Fruit fly (Drosophila melanogaster) whole organism, embryonic: ENCODE results near the gene CG33299.

Experiments used
- Atf6 ChIP-seq: fragments of 200-800 bp; sonication (Bioruptor generic); IDR thresholded peaks from 2 replicates; pipeline ENCODE4 v1.3.6; 2022; ENCODE audit warnings: missing biosample characterization, missing genetic modification characterization
- CG11093 ChIP-seq: fragments of 200-800 bp; sonication (Bioruptor generic); IDR thresholded peaks from 3 replicates; pipeline ENCODE4 v1.3.6; 2022; ENCODE audit warnings: missing biosample characterization, missing genetic modification characterization
- CG13287 ChIP-seq: fragments of 200-800 bp; sonication (Bioruptor generic); IDR thresholded peaks from 2 replicates; pipeline ENCODE4 v1.3.6; 2022; ENCODE audit warnings: missing biosample characterization, missing genetic modification characterization; ENCODE audit not compliant: partially characterized antibody
- CG15269 ChIP-seq: fragments of 200-800 bp; sonication (Bioruptor generic); optimal IDR thresholded peaks from 2 replicates; lab custom pipeline; 2018; ENCODE audit warnings: missing biosample characterization, mild to moderate bottlenecking, missing genetic modification characterization, moderate library complexity
- CG17361 ChIP-seq: fragments of 200-800 bp; sonication (Bioruptor generic); IDR thresholded peaks from 3 replicates; pipeline ENCODE4 v1.3.6; 2022; ENCODE audit warnings: missing biosample characterization, missing genetic modification characterization
- CG2129 ChIP-seq: fragments of 200-800 bp; sonication (Bioruptor generic); IDR thresholded peaks from 2 replicates; pipeline ENCODE4 v1.3.6; 2022; ENCODE audit warnings: missing biosample characterization, missing genetic modification characterization; ENCODE audit not compliant: partially characterized antibody
- CG31365 ChIP-seq: fragments of 200-800 bp; sonication (Bioruptor generic); optimal IDR thresholded peaks from 2 replicates; lab custom pipeline; 2018; ENCODE audit warnings: missing biosample characterization, mild to moderate bottlenecking, missing genetic modification characterization
- CG3163 ChIP-seq: fragments of 200-800 bp; sonication (Bioruptor generic); optimal IDR thresholded peaks from 3 replicates; lab custom pipeline; 2016; ENCODE audit warnings: missing biosample characterization, missing genetic modification characterization
- CG4328 ChIP-seq: fragments of 200-800 bp; sonication (Bioruptor generic); optimal IDR thresholded peaks from 3 replicates; lab custom pipeline; 2017; ENCODE audit warnings: missing biosample characterization, missing genetic modification reagents, missing genetic modification characterization
- CG6765 ChIP-seq: fragments of 200-800 bp; sonication (Bioruptor generic); optimal IDR thresholded peaks from 3 replicates; lab custom pipeline; 2017; ENCODE audit warnings: missing biosample characterization, mild to moderate bottlenecking, missing genetic modification characterization
- CG6854 ChIP-seq: fragments of 200-800 bp; sonication (Bioruptor generic); optimal IDR thresholded peaks from 3 replicates; lab custom pipeline; 2017; ENCODE audit warnings: missing biosample characterization, mild to moderate bottlenecking, missing genetic modification characterization
- CG7372 ChIP-seq: fragments of 200-800 bp; sonication (Bioruptor generic); IDR thresholded peaks from 2 replicates; pipeline ENCODE4 v1.3.6; 2022; ENCODE audit warnings: missing biosample characterization, missing genetic modification characterization
- CG8290 ChIP-seq, 3 experiments: fragments of 200-800 bp; sonication (Bioruptor generic); optimal IDR thresholded peaks; 2 replicates each; lab custom pipeline; 2016 to 2019; ENCODE audit warnings: missing biosample characterization in 3 of 3, missing genetic modification characterization in 3 of 3, mild to moderate bottlenecking in 2 of 3, moderate library complexity in 1 of 3
- CG8359 ChIP-seq: fragments of 200-800 bp; sonication (Bioruptor generic); optimal IDR thresholded peaks from 2 replicates; lab custom pipeline; 2017; ENCODE audit warnings: missing biosample characterization, mild to moderate bottlenecking, missing genetic modification characterization, borderline replicate concordance
- CG8388 ChIP-seq: fragments of 200-800 bp; sonication (Bioruptor generic); optimal IDR thresholded peaks from 2 replicates; lab custom pipeline; 2019; ENCODE audit warnings: missing biosample characterization, mild to moderate bottlenecking, missing genetic modification characterization, moderate library complexity
- D19B ChIP-seq: fragments of 200-800 bp; sonication (Bioruptor generic); optimal IDR thresholded peaks from 2 replicates; lab custom pipeline; 2017; ENCODE audit warnings: missing biosample characterization, mild to moderate bottlenecking, missing genetic modification characterization
- Elba2 ChIP-seq: fragments of 200-800 bp; sonication (Bioruptor generic); optimal IDR thresholded peaks from 3 replicates; lab custom pipeline; 2016; ENCODE audit warnings: missing biosample characterization, missing genetic modification characterization
- Ets65A ChIP-seq: fragments of 200-800 bp; sonication (Bioruptor generic); peaks from one replicate; lab custom pipeline; 2016; ENCODE audit warnings: missing biosample characterization, missing genetic modification characterization
- Fer1 ChIP-seq: fragments of 200-800 bp; sonication (Bioruptor generic); optimal IDR thresholded peaks from 2 replicates; lab custom pipeline; 2017; ENCODE audit warnings: missing biosample characterization, mild to moderate bottlenecking, missing genetic modification characterization
- Gsc ChIP-seq: fragments of 200-800 bp; sonication (Bioruptor generic); IDR thresholded peaks from 2 replicates; pipeline ENCODE4 v1.3.6; 2022; ENCODE audit warnings: missing biosample characterization, missing genetic modification characterization
- Hr39 ChIP-seq: fragments of >200 bp; optimal IDR thresholded peaks from 2 replicates; lab custom pipeline; 2017
- NC2β ChIP-seq: fragments of 200-800 bp; sonication (Bioruptor generic); optimal IDR thresholded peaks from 2 replicates; lab custom pipeline; 2016; ENCODE audit warnings: missing biosample characterization, missing genetic modification characterization
- NK7.1 ChIP-seq: fragments of 200-800 bp; sonication (Bioruptor generic); optimal IDR thresholded peaks from 3 replicates; lab custom pipeline; 2016; ENCODE audit warnings: missing biosample characterization, missing genetic modification characterization
- Ravus ChIP-seq: fragments of 200-800 bp; sonication (Bioruptor generic); IDR thresholded peaks from 2 replicates; pipeline ENCODE4 v1.3.6; 2022; ENCODE audit warnings: missing biosample characterization, missing genetic modification characterization
- Side ChIP-seq: fragments of 200-800 bp; sonication (Bioruptor generic); optimal IDR thresholded peaks from 2 replicates; lab custom pipeline; 2016; ENCODE audit warnings: missing biosample characterization, missing genetic modification characterization
- al ChIP-seq: fragments of 200-800 bp; sonication (Bioruptor generic); IDR thresholded peaks from 2 replicates; pipeline ENCODE4 v1.3.6; 2022; ENCODE audit warnings: missing biosample characterization, missing genetic modification characterization
- az2 ChIP-seq: fragments of 200-800 bp; sonication (Bioruptor generic); optimal IDR thresholded peaks from 3 replicates; lab custom pipeline; 2016; ENCODE audit warnings: missing biosample characterization, missing genetic modification characterization
- bbx ChIP-seq: fragments of 200-800 bp; sonication (Bioruptor generic); IDR thresholded peaks from 2 replicates; pipeline ENCODE4 v1.3.6; 2022; ENCODE audit warnings: missing biosample characterization, missing genetic modification characterization; ENCODE audit not compliant: partially characterized antibody
- bcd ChIP-seq: fragments of 200-800 bp; sonication (Bioruptor generic); optimal IDR thresholded peaks from 2 replicates; lab custom pipeline; 2017; ENCODE audit warnings: missing biosample characterization, mild to moderate bottlenecking, missing genetic modification characterization
- cad ChIP-seq: fragments of >200 bp; optimal IDR thresholded peaks from 2 replicates; lab custom pipeline; 2017; ENCODE audit warnings: missing biosample characterization, missing genetic modification characterization
- corto ChIP-seq: fragments of 200-800 bp; sonication (Bioruptor generic); optimal IDR thresholded peaks from 2 replicates; lab custom pipeline; 2016; ENCODE audit warnings: missing biosample characterization, mild to moderate bottlenecking, missing genetic modification characterization, moderate library complexity
- dan ChIP-seq: fragments of 200-800 bp; sonication (Bioruptor generic); IDR thresholded peaks from 2 replicates; pipeline ENCODE4 v1.3.6; 2022; ENCODE audit warnings: missing biosample characterization, missing genetic modification characterization
- ems ChIP-seq: fragments of 200-800 bp; sonication (Bioruptor generic); optimal IDR thresholded peaks from 3 replicates; lab custom pipeline; 2016; ENCODE audit warnings: missing biosample characterization, missing genetic modification characterization
- grn ChIP-seq: fragments of 200-800 bp; sonication (Bioruptor generic); optimal IDR thresholded peaks from 3 replicates; lab custom pipeline; 2017; ENCODE audit warnings: missing biosample characterization, missing genetic modification characterization
- ham ChIP-seq: fragments of 200-800 bp; sonication (Bioruptor generic); IDR thresholded peaks from 2 replicates; pipeline ENCODE4 v1.3.6; 2022; ENCODE audit warnings: missing biosample characterization, missing genetic modification characterization
- her ChIP-seq: fragments of 200-800 bp; sonication (Bioruptor generic); optimal IDR thresholded peaks from 2 replicates; lab custom pipeline; 2016; ENCODE audit warnings: missing biosample characterization, missing genetic modification characterization
- inv ChIP-seq: fragments of 200-800 bp; sonication (Bioruptor generic); IDR thresholded peaks from 2 replicates; pipeline ENCODE4 v1.3.6; 2022; ENCODE audit warnings: missing biosample characterization, missing genetic modification characterization; ENCODE audit not compliant: partially characterized antibody
- nom ChIP-seq: fragments of 200-800 bp; sonication (Bioruptor generic); optimal IDR thresholded peaks from 2 replicates; lab custom pipeline; 2017; ENCODE audit warnings: missing biosample characterization, missing genetic modification characterization, mild to moderate bottlenecking, moderate library complexity, missing genetic modification reagents
- oc ChIP-seq: fragments of 200-800 bp; sonication (Bioruptor generic); optimal IDR thresholded peaks from 2 replicates; lab custom pipeline; 2018; ENCODE audit warnings: missing biosample characterization, mild to moderate bottlenecking, missing genetic modification characterization, moderate library complexity
- otp ChIP-seq: fragments of 200-800 bp; sonication (Bioruptor generic); IDR thresholded peaks from 3 replicates; pipeline ENCODE4, ENCODE4 v1.3.6; 2022; ENCODE audit warnings: missing biosample characterization, missing genetic modification characterization
- pros ChIP-seq: fragments of 200-800 bp; sonication (Bioruptor generic); optimal IDR thresholded peaks from 3 replicates; lab custom pipeline; 2019; ENCODE audit warnings: missing biosample characterization, mild to moderate bottlenecking, missing genetic modification characterization, moderate library complexity
- psq ChIP-seq: fragments of 200-800 bp; sonication (Bioruptor generic); optimal IDR thresholded peaks from 2 replicates; lab custom pipeline; 2017; ENCODE audit warnings: missing biosample characterization, missing genetic modification characterization
- repo ChIP-seq: fragments of 200-800 bp; sonication (Bioruptor generic); optimal IDR thresholded peaks from 2 replicates; lab custom pipeline; 2016; ENCODE audit warnings: missing biosample characterization, missing genetic modification characterization
- sc ChIP-seq, 3 experiments: fragments of >200 bp in 2 of 3; fragments of 200-800 bp in 1 of 3; sonication (Bioruptor generic) in 1 of 3; optimal IDR thresholded peaks; 2 replicates in 2 of 3; 3 replicates in 1 of 3; lab custom pipeline; 2017; ENCODE audit warnings: mild to moderate bottlenecking in 1 of 3, missing biosample characterization in 1 of 3, missing genetic modification characterization in 1 of 3, missing genetic modification reagents in 1 of 3
- sim ChIP-seq: fragments of 200-800 bp; sonication (Bioruptor generic); IDR thresholded peaks from 2 replicates; pipeline ENCODE4 v1.3.6; 2022; ENCODE audit warnings: missing biosample characterization, missing genetic modification characterization
- tio ChIP-seq: fragments of 200-800 bp; sonication (Bioruptor generic); optimal IDR thresholded peaks from 2 replicates; lab custom pipeline; 2017; ENCODE audit warnings: missing biosample characterization, missing genetic modification characterization, inconsistent platforms
- ttk ChIP-seq: fragments of 200-800 bp; sonication (Bioruptor generic); IDR thresholded peaks from 2 replicates; pipeline ENCODE4 v2.1.2; 2022; ENCODE audit warnings: missing biosample characterization, missing genetic modification characterization
- unc-4 ChIP-seq: fragments of 200-800 bp; sonication (Bioruptor generic); IDR thresholded peaks from 2 replicates; pipeline ENCODE4 v1.3.6; 2022; ENCODE audit warnings: missing biosample characterization, missing genetic modification characterization; ENCODE audit not compliant: partially characterized antibody
- usp ChIP-seq: fragments of >200 bp; optimal IDR thresholded peaks from 2 replicates; lab custom pipeline; 2017; ENCODE audit warnings: missing biosample characterization, missing genetic modification characterization

The CG33299 gene

dm6 chr2L:9698092-9698922 lies 41.9 kb downstream of the CG33299 start (continued):
- TF ChIP-seq CG8359 (no peak), CG4328 (GFP tag; lab: Kevin White, UChicago) (no peak), NK7.1 (GFP tag; lab: Kevin White, UChicago) (no peak), CG8290 (GFP tag; optimal IDR thresholded peaks at IDR 0.05; lab: Kevin White, UChicago) (no peak), CG8290 (tag; optimal IDR thresholded peaks at IDR 0.05; lab: Kevin White, UChicago) (no peak), sim (no peak), Side (no peak), CG13287 (GFP tag; lab: Robert Waterston, UW) (no peak), Fer1 (GFP tag; lab: Kevin White, UChicago) (no peak), ttk (no peak), Ets65A (GFP tag; lab: Kevin White, UChicago) (no peak), bcd (GFP tag; lab: Kevin White, UChicago) (peak; percentile 5), az2 (GFP tag; lab: Kevin White, UChicago) (no peak), D19B (GFP tag; lab: Kevin White, UChicago) (no peak), corto (GFP tag; lab: Kevin White, UChicago) (peak; percentile 74), inv (no peak), nom (no peak), CG31365 (tag; lab: Kevin White, UChicago) (no peak), tio (GFP tag; lab: Kevin White, UChicago) (no peak), usp (GFP tag; lab: Kevin White, UChicago) (no peak), unc-4 (no peak), cad (GFP tag; lab: Kevin White, UChicago) (peak; percentile 23), ems (GFP tag; lab: Kevin White, UChicago) (no peak), Ravus (no peak), CG11093 (no peak), psq (GFP tag; lab: Kevin White, UChicago) (peak; percentile 69), Elba2 (no peak), repo (GFP tag; lab: Kevin White, UChicago) (no peak), CG3163 (peak; percentile 38), pros (no peak), CG17361 (no peak), sc (optimal IDR thresholded peaks at IDR 0.05; lab: Kevin White, UChicago) (no peak), sc (GFP tag; optimal IDR thresholded peaks at IDR 0.05; lab: Kevin White, UChicago) (no peak), dan (GFP tag; lab: Robert Waterston, UW) (no peak), CG6854 (GFP tag; lab: Kevin White, UChicago) (no peak), CG6765 (GFP tag; lab: Kevin White, UChicago) (no peak), oc (tag; lab: Kevin White, UChicago) (no peak), her (GFP tag; lab: Kevin White, UChicago) (no peak), otp (GFP tag; lab: Robert Waterston, UW) (0 out of 3 replicates have a peak, but pooled peaks have one; percentile 21), Atf6 (GFP tag; lab: Robert Waterston, UW) (peak; percentile 8; the same call in 1 of the 2 replicates), CG15269 (tag; lab: Kevin White, UChicago) (peak; percentile 0), NC2β (GFP tag; lab: Kevin White, UChicago) (no peak), grn (GFP tag; lab: Kevin White, UChicago) (no peak), Gsc (GFP tag; lab: Robert Waterston, UW) (no peak), ham (GFP tag; lab: Robert Waterston, UW) (no peak), CG7372 (GFP tag; lab: Robert Waterston, UW) (no peak), Hr39 (lab: Kevin White, UChicago) (no peak), CG2129 (no peak), CG8388 (GFP tag; lab: Kevin White, UChicago) (no peak), al (no peak), bbx (GFP tag; lab: Robert Waterston, UW) (no peak)
